Worm (Caenorhabditis elegans) whole organism, L4/young adult: ENCODE results near the gene fbxa-90.

Experiments
- W03F9.2 ChIP-seq: fragments of 150-350 bp; optimal IDR thresholded peaks from 2 replicates; lab custom pipeline; 2014; ENCODE audit warnings: missing biosample characterization, missing genetic modification characterization
- dao-5 ChIP-seq: sonication (generic microtip); optimal IDR thresholded peaks from 2 replicates; lab custom pipeline; 2016; ENCODE audit warnings: missing genotype, missing genetic modification characterization, moderate library complexity, missing compliant biosample characterization
- him-1 ChIP-seq: sonication (generic microtip); optimal IDR thresholded peaks from 2 replicates; lab custom pipeline; 2016; ENCODE audit warnings: missing genotype, missing genetic modification reagents, missing genetic modification characterization, missing compliant biosample characterization

The fbxa-90 gene

ce11 chrV:16965655-16966054, 959 bp upstream of the fbxa-90 start, which contains the start of gene efl-1:
TSS of gene efl-1 (minus strand) at chrV:16965675.
- no peak for TF ChIP-seq dao-5 (tag; lab: Kevin White, UChicago)
- peak; percentile 86 for TF ChIP-seq W03F9.2 (tag; lab: Kevin White, UChicago)

DNA sequence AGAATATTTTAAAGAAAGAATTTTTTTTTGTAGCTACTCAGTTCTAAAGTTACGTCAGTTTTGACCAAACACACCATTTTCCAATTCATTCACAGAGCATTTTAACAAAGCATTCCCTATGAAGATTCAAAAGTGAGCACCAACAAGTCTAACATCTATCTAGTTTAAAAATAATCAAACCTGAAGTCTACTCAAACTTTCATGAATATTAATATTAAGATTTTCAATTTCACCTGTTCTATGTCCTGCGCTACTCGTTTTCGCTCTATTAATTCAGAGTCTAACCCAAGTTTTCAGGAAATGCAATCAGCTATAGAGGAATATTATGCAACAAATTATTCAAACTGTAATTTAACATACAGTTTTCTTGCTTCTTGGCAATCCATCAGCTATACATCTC, 5.5 kb downstream of the fbxa-90 start, which contains the start of gene srh-119:
Gene srh-119 (plus strand): TSS at position 301 of the 400 bp plus-strand sequence.
- TF ChIP-seq W03F9.2 (tag; lab: Kevin White, UChicago) (no peak), dao-5 (tag; lab: Kevin White, UChicago) (no peak), him-1 (tag; lab: Kevin White, UChicago) (no peak)

DNA sequence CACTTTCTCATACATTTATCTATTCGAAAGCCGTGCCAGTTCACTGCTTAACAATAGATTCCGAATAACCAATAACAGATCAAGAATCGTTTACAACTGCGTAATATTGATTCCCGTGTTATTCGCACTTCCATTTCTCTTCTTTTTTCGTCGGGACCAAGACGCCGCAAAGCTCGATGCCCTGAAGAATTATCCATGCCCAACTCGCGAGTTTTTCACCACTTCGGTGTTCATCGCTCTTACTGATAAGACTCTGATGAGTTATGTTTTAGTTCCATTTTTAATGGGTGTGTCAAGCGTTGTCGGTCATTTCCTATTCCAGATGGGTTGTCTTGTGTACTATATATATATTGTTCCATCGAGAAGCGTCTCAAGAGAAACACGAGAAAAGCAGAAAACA, 6.7 kb downstream of the fbxa-90 start:
- no peak for TF ChIP-seq him-1 (tag; lab: Kevin White, UChicago)
- no peak for TF ChIP-seq dao-5 (tag; lab: Kevin White, UChicago)
- TF ChIP-seq W03F9.2 (tag; lab: Kevin White, UChicago) = no peak

ce11 chrV:16974919-16975318, 8.3 kb downstream of the fbxa-90 start, which contains the start of gene srx-54:
TSS of gene srx-54 (plus strand) at chrV:16975219.
- TF ChIP-seq dao-5 (tag; lab: Kevin White, UChicago) (no peak), W03F9.2 (tag; lab: Kevin White, UChicago) (no peak), him-1 (tag; lab: Kevin White, UChicago) (no peak)

ce11 chrV:16980368-16980767, 13.8 kb downstream of the fbxa-90 start, which contains the start of gene srz-54:
TSS of gene srz-54 (plus strand) at chrV:16980668.
- TF ChIP-seq W03F9.2 (tag; lab: Kevin White, UChicago) (no peak), dao-5 (tag; lab: Kevin White, UChicago) (no peak), him-1 (tag; lab: Kevin White, UChicago) (no peak)

- TF ChIP-seq him-1 (tag; lab: Kevin White, UChicago) (no peak), dao-5 (tag; lab: Kevin White, UChicago) (no peak), W03F9.2 (tag; lab: Kevin White, UChicago) (no peak)
Observed at ce11 chrV:16987035-16987434, 20.4 kb downstream of the fbxa-90 start, which contains the start of gene Y102A5C.40. TSS of gene Y102A5C.40 (minus strand) at chrV:16987135.

- TF ChIP-seq dao-5 (tag; lab: Kevin White, UChicago) (no peak), him-1 (tag; lab: Kevin White, UChicago) (no peak), W03F9.2 (tag; lab: Kevin White, UChicago) (no peak)
Observed at ce11 chrV:16987783-16988182, 21.2 kb downstream of the fbxa-90 start.

ce11 chrV:16988614-16989013, 22.0 kb downstream of the fbxa-90 start, which contains the start of gene Y102A5C.27:
TSS of gene Y102A5C.27 (minus strand) at chrV:16988714.
- TF ChIP-seq dao-5 (tag; lab: Kevin White, UChicago) (no peak), him-1 (tag; lab: Kevin White, UChicago) (no peak), W03F9.2 (tag; lab: Kevin White, UChicago) (no peak)

DNA sequence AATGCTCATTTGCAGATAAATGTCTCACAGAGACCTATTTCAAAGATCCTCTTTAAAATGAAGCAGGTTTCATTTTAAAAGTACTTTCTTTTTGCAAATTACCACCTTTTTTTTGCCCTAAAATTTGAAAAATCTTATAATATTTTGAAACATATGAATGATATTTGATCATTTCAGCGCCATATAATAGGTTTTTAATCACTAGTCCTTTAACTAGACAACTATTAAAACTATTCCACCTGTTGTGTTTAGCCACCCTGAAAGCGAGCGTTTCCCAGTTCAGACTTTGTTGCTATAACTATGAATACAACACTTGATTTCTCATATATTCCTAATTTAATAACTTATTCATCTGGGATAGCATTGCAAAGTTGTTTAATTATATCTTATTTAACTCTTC, 25.1 kb downstream of the fbxa-90 start, which contains the start of gene srz-95:
Gene srz-95 (plus strand): TSS at position 301 of the 400 bp plus-strand sequence.
- TF ChIP-seq dao-5 (tag; lab: Kevin White, UChicago) (no peak), him-1 (tag; lab: Kevin White, UChicago) (no peak), W03F9.2 (tag; lab: Kevin White, UChicago) (no peak)

DNA sequence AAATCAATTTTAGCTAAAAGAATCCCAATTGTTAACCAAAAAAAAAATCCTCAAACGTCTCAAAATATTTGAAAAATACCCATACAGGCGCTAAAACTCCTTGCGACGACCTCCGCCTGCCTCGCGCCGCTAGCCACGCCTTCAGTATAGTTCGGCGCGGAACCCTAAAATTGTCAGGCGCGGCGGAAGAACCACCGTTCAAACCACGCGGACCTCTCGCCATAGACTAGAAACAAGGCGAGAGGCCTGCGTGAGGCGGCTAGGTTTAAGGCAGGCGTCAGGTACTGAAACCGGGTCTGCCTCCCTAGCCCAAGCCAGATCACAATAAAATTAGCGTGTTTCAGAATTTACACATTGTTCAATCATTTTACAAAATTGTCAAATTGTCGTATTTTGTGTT, 25.8 kb downstream of the fbxa-90 start:
- no peak for TF ChIP-seq dao-5 (tag; lab: Kevin White, UChicago)
- no peak for TF ChIP-seq him-1 (tag; lab: Kevin White, UChicago)
- no peak for TF ChIP-seq W03F9.2 (tag; lab: Kevin White, UChicago)

ce11 chrV:17000204-17000603, 33.6 kb downstream of the fbxa-90 start, which contains the start of gene str-217:
TSS of gene str-217 (minus strand) at chrV:17000304.
- no peak for TF ChIP-seq dao-5 (tag; lab: Kevin White, UChicago)
- TF ChIP-seq W03F9.2 (tag; lab: Kevin White, UChicago) = no peak
- TF ChIP-seq him-1 (tag; lab: Kevin White, UChicago) = no peak

DNA sequence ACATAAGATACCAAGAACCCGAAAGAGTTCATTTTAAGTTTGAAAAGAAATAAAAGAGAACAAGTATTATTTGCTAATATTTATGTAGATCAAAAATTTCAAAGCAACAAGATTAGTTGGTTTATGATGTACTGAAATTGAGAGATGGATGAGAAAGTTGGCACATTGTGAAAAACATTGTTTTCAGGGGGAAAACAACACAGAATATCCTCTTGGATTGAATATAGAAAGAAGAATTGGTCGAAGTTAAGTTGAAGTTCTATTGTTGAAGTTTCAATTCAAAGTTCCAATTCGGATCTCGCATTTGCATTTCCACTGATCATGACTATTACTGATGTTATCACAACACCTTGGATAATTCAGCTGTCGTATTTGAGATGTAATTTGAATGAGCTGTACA, 34.0 kb downstream of the fbxa-90 start:
- TF ChIP-seq W03F9.2 (tag; lab: Kevin White, UChicago) = no peak
- TF ChIP-seq dao-5 (tag; lab: Kevin White, UChicago) = no peak

- TF ChIP-seq dao-5 (tag; lab: Kevin White, UChicago) (no peak), him-1 (tag; lab: Kevin White, UChicago) (no peak), W03F9.2 (tag; lab: Kevin White, UChicago) (no peak)
Observed at ce11 chrV:17001167-17001566, 34.6 kb downstream of the fbxa-90 start, which contains the start of gene sri-9. TSS of gene sri-9 (plus strand) at chrV:17001467.

DNA sequence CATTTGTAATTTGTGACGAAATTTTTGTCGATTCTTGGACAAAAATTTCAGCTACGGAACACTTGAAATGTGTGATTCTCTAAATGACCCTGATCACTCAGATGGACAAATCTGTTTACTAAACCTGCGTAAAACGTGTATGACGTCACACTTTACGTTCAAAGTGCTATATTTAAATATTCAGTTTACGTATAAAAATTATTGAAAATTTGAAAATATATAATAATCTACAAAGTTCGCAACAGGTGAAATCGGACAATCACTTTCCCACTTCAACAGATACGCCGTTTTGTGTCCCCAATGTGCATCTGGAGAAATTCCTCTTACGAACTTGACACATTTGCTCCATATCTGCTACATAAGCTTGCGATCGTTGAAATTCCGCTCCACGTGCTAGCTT, 38.6 kb downstream of the fbxa-90 start, which contains the start of gene srh-131:
Gene srh-131 (plus strand): TSS at position 301 of the 400 bp plus-strand sequence.
- TF ChIP-seq dao-5 (tag; lab: Kevin White, UChicago) (no peak), him-1 (tag; lab: Kevin White, UChicago) (no peak), W03F9.2 (tag; lab: Kevin White, UChicago) (no peak)
